Worm (Caenorhabditis elegans): ENCODE data around the gene F59D12.3.

- TF ChIP-seq elt-3 (tag; optimal IDR thresholded peaks at IDR 0.05), result no peak
- no peak for TF ChIP-seq ZK546.5 (tag; optimal IDR thresholded peaks at IDR 0.05)
- no peak for TF ChIP-seq unc-62 (GFP tag; optimal IDR thresholded peaks at IDR 0.05)
- no peak for TF ChIP-seq nhr-77 (tag; optimal IDR thresholded peaks at IDR 0.05)
Observed at ce11 chrX:15630340-15630739, 20.4 kb downstream of the F59D12.3 start, which contains the start of gene K09E9.4.
